Worm (Caenorhabditis elegans) whole organism, young adult: Measurements from ENCODE around the gene C25A8.1.

ENCODE experiments used
- B0019.2 ChIP-seq: fragments of 200-800 bp; sonication (Bioruptor generic); conservative IDR thresholded peaks from 2 replicates; pipeline ENCODE4 v1.3.6; 2022; ENCODE audit warnings: missing genetic modification reagents, missing genetic modification characterization, missing compliant biosample characterization
- F37B4.10 ChIP-seq: fragments of 200-800 bp; sonication (Bioruptor generic); IDR thresholded peaks from 2 replicates; pipeline ENCODE4 v1.3.6; 2022; ENCODE audit warnings: missing genetic modification characterization, missing compliant biosample characterization
- F49E8.2 ChIP-seq: sonication (generic microtip); optimal IDR thresholded peaks from 3 replicates; lab custom pipeline; 2017; ENCODE audit warnings: missing genetic modification characterization, mild to moderate bottlenecking, missing compliant biosample characterization, antibody characterized with exemption, moderate library complexity; ENCODE audit not compliant: insufficient read depth
- ZK185.1 ChIP-seq: sonication (generic microtip); optimal IDR thresholded peaks from 2 replicates; lab custom pipeline; 2016; ENCODE audit warnings: mild to moderate bottlenecking, missing genetic modification characterization, missing compliant biosample characterization; ENCODE audit not compliant: poor library complexity, severe bottlenecking
- bed-2 ChIP-seq: fragments of 200-800 bp; sonication (Bioruptor generic); IDR thresholded peaks from 2 replicates; pipeline ENCODE4 v1.3.6; 2022; ENCODE audit warnings: missing genetic modification reagents, missing genetic modification characterization, missing compliant biosample characterization
- ekl-4 ChIP-seq: fragments of 200-800 bp; sonication (Bioruptor generic); IDR thresholded peaks from 2 replicates; pipeline ENCODE4 v1.3.6; 2022; ENCODE audit warnings: missing genetic modification reagents, missing genetic modification characterization, missing compliant biosample characterization
- hlh-12 ChIP-seq: sonication (generic microtip); optimal IDR thresholded peaks from 2 replicates; lab custom pipeline; 2016; ENCODE audit warnings: missing genetic modification characterization, missing compliant biosample characterization
- hsf-1 ChIP-seq: fragments of 200-800 bp; sonication (Bioruptor generic); IDR thresholded peaks from 2 replicates; pipeline ENCODE4 v1.3.6; 2022; ENCODE audit warnings: missing genetic modification reagents, missing genetic modification characterization, missing compliant biosample characterization
- let-526 ChIP-seq: fragments of 200-800 bp; sonication (Bioruptor generic); IDR thresholded peaks from 2 replicates; pipeline ENCODE4 v1.3.6; 2022; ENCODE audit warnings: missing genetic modification reagents, missing genetic modification characterization, missing compliant biosample characterization
- lin-40 ChIP-seq: sonication (generic microtip); optimal IDR thresholded peaks from 2 replicates; lab custom pipeline; 2016; ENCODE audit warnings: missing genetic modification characterization, mild to moderate bottlenecking, missing compliant biosample characterization, missing genotype, missing genetic modification reagents
- lsl-1 ChIP-seq: fragments of 200-800 bp; sonication (Bioruptor generic); optimal IDR thresholded peaks from 2 replicates; lab custom pipeline; 2018; ENCODE audit warnings: mild to moderate bottlenecking, missing genetic modification characterization, moderate library complexity, missing compliant biosample characterization
- sptf-2 ChIP-seq: fragments of 200-800 bp; sonication (Bioruptor generic); optimal IDR thresholded peaks from 2 replicates; lab custom pipeline; 2018; ENCODE audit warnings: mild to moderate bottlenecking, missing genetic modification characterization, missing compliant biosample characterization
- ztf-22 ChIP-seq: fragments of 200-800 bp; sonication (Bioruptor generic); optimal IDR thresholded peaks from 2 replicates; lab custom pipeline; 2018; ENCODE audit warnings: mild to moderate bottlenecking, missing genetic modification characterization, moderate library complexity, missing compliant biosample characterization
- ztf-26 ChIP-seq: sonication (generic microtip); optimal IDR thresholded peaks from 2 replicates; lab custom pipeline; 2017; ENCODE audit warnings: missing genetic modification characterization, missing compliant biosample characterization

The C25A8.1 gene

DNA sequence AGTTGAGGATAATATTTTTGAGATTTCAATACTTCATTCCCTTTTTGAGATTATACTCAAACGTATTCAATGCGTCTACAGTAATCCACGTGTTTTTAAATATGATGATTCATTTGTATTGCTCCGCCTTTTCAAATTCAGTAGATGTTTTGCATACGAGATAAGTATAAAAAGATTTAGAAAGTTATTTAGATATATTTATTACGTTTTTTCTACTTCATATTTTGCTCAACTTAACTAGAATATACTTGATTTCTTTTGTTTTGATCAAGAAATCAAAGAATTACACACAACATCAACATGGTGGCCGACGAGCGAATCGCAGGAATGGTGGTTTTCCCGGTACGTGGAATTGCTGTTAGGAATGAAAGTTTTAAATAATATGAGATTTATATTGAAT, 46.7 kb downstream of the C25A8.1 start, which contains the start of gene srx-50:
TSS of gene srx-50 (plus strand) at position 301 of the 400 bp plus-strand sequence.
- TF ChIP-seq B0019.2 (GFP tag; lab: Robert Waterston, UW) (no peak), lsl-1 (no peak), ztf-22 (GFP tag; lab: Kevin White, UChicago) (no peak), ztf-26 (tag; lab: Kevin White, UChicago) (no peak), let-526 (GFP tag; lab: Robert Waterston, UW) (no peak), F49E8.2 (tag; lab: Kevin White, UChicago) (no peak), hsf-1 (GFP tag; lab: Robert Waterston, UW) (no peak), bed-2 (GFP tag; lab: Robert Waterston, UW) (no peak), lin-40 (tag; lab: Kevin White, UChicago) (no peak), sptf-2 (GFP tag; lab: Kevin White, UChicago) (no peak), F37B4.10 (no peak), ekl-4 (GFP tag; lab: Robert Waterston, UW) (no peak), ZK185.1 (tag; lab: Kevin White, UChicago) (no peak), hlh-12 (tag; lab: Kevin White, UChicago) (no peak)
